Worm (Caenorhabditis elegans): ENCODE results near the gene zip-10.
A peak's percentile ranks its signal among the peaks of the same experiment; 100 is the strongest.

zip-10 gene

DNA sequence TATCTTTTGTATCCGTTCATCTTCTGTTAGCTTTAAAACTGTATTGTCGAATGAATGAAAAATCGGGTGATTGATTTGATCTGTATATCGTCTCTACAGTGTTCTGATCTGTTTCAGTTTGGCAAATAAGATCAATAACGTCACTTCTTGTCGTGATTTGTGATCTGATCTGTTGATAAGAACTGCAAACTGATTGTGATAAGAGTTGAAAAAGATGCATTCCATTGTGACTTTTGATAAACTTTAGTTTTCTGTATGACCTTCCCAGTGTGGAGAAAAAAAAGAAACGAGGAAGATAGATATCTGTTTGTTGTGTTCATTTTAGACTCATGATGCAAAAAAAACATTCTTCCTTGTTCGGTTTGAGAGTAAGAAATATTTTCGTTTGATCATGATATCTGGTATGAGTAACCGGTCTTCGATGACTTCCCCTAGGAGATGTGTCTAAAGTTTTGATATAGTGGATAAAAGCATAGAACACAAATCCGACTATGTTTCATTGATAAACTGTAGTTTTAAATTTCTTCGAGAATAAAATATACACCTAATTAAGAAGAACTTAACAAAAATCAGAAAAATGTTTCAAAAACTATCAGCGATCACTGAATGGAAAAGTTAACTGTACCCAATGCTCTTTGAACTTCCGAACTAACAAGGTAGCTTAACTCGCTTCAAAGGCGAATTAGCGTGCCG is 35.6 kb downstream of the zip-10 start:
- TF ChIP-seq lsy-2 (tag; optimal IDR thresholded peaks at IDR 0.05), result peak in 1 of 2 experiments; percentile 28
- TF ChIP-seq lin-11 (tag; optimal IDR thresholded peaks at IDR 0.05), result no peak
- TF ChIP-seq ceh-16 (tag; optimal IDR thresholded peaks at IDR 0.05), result no peak
- TF ChIP-seq nhr-10 (tag; optimal IDR thresholded peaks at IDR 0.05), result no peak
- TF ChIP-seq F13H6.1 (tag; optimal IDR thresholded peaks at IDR 0.05), result no peak
- no peak for TF ChIP-seq egl-27 (tag; optimal IDR thresholded peaks at IDR 0.05)
- peak; percentile 2 for TF ChIP-seq skn-1 (tag; optimal IDR thresholded peaks at IDR 0.05)
- peak; percentile 82 for TF ChIP-seq nhr-25 (tag; optimal IDR thresholded peaks at IDR 0.05)
- TF ChIP-seq sma-3 (GFP tag; optimal IDR thresholded peaks at IDR 0.05), result peak; percentile 80
- TF ChIP-seq snpc-4 (tag; optimal IDR thresholded peaks at IDR 0.05), result no peak
- TF ChIP-seq nhr-11 (tag; optimal IDR thresholded peaks at IDR 0.05), result no peak
- TF ChIP-seq lin-13 (GFP tag; optimal IDR thresholded peaks at IDR 0.05), result peak; percentile 42
- no peak for TF ChIP-seq peb-1 (tag; optimal IDR thresholded peaks at IDR 0.05)
- no peak for TF ChIP-seq C34F6.9 (tag; optimal IDR thresholded peaks at IDR 0.05)
- TF ChIP-seq blmp-1 (tag; optimal IDR thresholded peaks at IDR 0.05; ENCODE audit: insufficient read depth), result peak; percentile 59
- no peak for TF ChIP-seq nhr-77 (tag; optimal IDR thresholded peaks at IDR 0.05)
- no peak for TF ChIP-seq unc-55 (GFP tag; optimal IDR thresholded peaks at IDR 0.05)
- TF ChIP-seq elt-3 (tag; optimal IDR thresholded peaks at IDR 0.05), result no peak
- no peak for TF ChIP-seq aly-2 (tag; optimal IDR thresholded peaks at IDR 0.05)
- no peak for TF ChIP-seq nhr-12 (tag; optimal IDR thresholded peaks at IDR 0.05)
- TF ChIP-seq sem-4 (tag; optimal IDR thresholded peaks at IDR 0.05), result no peak
- no peak for TF ChIP-seq R02D3.7 (tag; optimal IDR thresholded peaks at IDR 0.05)
- TF ChIP-seq dmd-4 (tag; optimal IDR thresholded peaks at IDR 0.05), result no peak
- no peak for TF ChIP-seq ama-1 (optimal IDR thresholded peaks at IDR 0.05)
- TF ChIP-seq ztf-1 (GFP tag; conservative IDR thresholded peaks at IDR 0.05), result no peak
- TF ChIP-seq ztf-4 (tag; optimal IDR thresholded peaks at IDR 0.05), result no peak
- no peak for TF ChIP-seq nhr-6 (tag; optimal IDR thresholded peaks at IDR 0.05)
- no peak for TF ChIP-seq ceh-82 (tag; optimal IDR thresholded peaks at IDR 0.05)
- peak; percentile 14 for TF ChIP-seq nhr-23 (tag; optimal IDR thresholded peaks at IDR 0.05)
- TF ChIP-seq mdl-1 (tag; optimal IDR thresholded peaks at IDR 0.05), result no peak
- TF ChIP-seq mab-5 (tag; optimal IDR thresholded peaks at IDR 0.05), result no peak
- peak; percentile 51 for TF ChIP-seq crh-2 (tag; optimal IDR thresholded peaks at IDR 0.05)
- peak; percentile 59 for TF ChIP-seq elt-1 (tag; optimal IDR thresholded peaks at IDR 0.05)
- no peak for TF ChIP-seq unc-62 (GFP tag; optimal IDR thresholded peaks at IDR 0.05)
- TF ChIP-seq gmeb-1 (tag; optimal IDR thresholded peaks at IDR 0.05), result peak; percentile 21
- TF ChIP-seq Y55F3AM.14 (GFP tag; optimal IDR thresholded peaks at IDR 0.05), result no peak
- TF ChIP-seq nhr-129 (tag; optimal IDR thresholded peaks at IDR 0.05), result peak; percentile 60
- TF ChIP-seq ZK546.5 (tag; optimal IDR thresholded peaks at IDR 0.05), result no peak
- TF ChIP-seq nhr-21 (tag; optimal IDR thresholded peaks at IDR 0.05), result peak; percentile 77
- peak; percentile 88 for TF ChIP-seq sma-9 (GFP tag; optimal IDR thresholded peaks at IDR 0.05)
- no peak for TF ChIP-seq sma-9 (tag; optimal IDR thresholded peaks at IDR 0.05)
- no peak for TF ChIP-seq alr-1 (tag; optimal IDR thresholded peaks at IDR 0.05)
- TF ChIP-seq ztf-11 (tag; optimal IDR thresholded peaks at IDR 0.05), result no peak
- peak; percentile 52 for TF ChIP-seq fos-1 (tag; optimal IDR thresholded peaks at IDR 0.05)

DNA sequence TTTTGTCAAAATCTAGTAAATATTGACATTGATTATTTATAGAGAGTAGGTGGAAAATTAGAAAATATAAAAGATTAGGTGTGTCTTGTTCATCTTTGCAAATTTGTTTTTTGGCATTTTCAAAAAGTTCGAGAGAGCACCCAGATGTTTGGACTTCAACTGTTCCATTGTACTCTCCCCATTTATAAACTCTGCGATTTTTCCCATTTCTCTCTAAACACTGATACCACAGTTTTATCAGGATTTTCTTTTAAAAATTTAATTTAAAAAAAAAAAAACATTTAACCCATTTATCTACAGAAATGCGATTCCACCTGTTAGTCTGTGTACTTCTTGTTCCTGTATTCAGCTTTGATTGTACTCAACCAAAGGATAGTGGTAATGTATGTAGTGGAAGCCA is 37.6 kb downstream of the zip-10 start, which contains the start of gene tag-290:
Gene tag-290 (plus strand): TSS at position 301 of the 400 bp plus-strand sequence.
- TF ChIP-seq elt-1 (tag; optimal IDR thresholded peaks at IDR 0.05) (no peak), C34F6.9 (tag; optimal IDR thresholded peaks at IDR 0.05) (no peak), nhr-23 (tag; optimal IDR thresholded peaks at IDR 0.05) (no peak), aly-2 (tag; optimal IDR thresholded peaks at IDR 0.05) (no peak), nhr-21 (tag; optimal IDR thresholded peaks at IDR 0.05) (no peak), fos-1 (tag; optimal IDR thresholded peaks at IDR 0.05) (no peak), dmd-4 (tag; optimal IDR thresholded peaks at IDR 0.05) (no peak), mbf-1 (tag; optimal IDR thresholded peaks at IDR 0.05) (no peak), R02D3.7 (tag; optimal IDR thresholded peaks at IDR 0.05) (no peak), nhr-77 (tag; optimal IDR thresholded peaks at IDR 0.05) (no peak), unc-39 (tag; optimal IDR thresholded peaks at IDR 0.05) (no peak), gmeb-1 (tag; optimal IDR thresholded peaks at IDR 0.05) (no peak)

All from whole organism, L2 larva.